Fruit fly (Drosophila melanogaster) whole organism: Measurements from ENCODE around the gene CG43153.

Experiments used
- CG8478 ChIP-seq: fragments of >200 bp; optimal IDR thresholded peaks from 2 replicates; lab custom pipeline; 2018; ENCODE audit warnings: inconsistent platforms
- Dll ChIP-seq: fragments of >200 bp; optimal IDR thresholded peaks from 2 replicates; lab custom pipeline; 2017
- EcR ChIP-seq, 2 experiments: fragments of >200 bp; optimal IDR thresholded peaks; 2 replicates each; lab custom pipeline; 2017; ENCODE audit warnings: missing biosample characterization in 2 of 2, missing genetic modification characterization in 2 of 2, missing genetic modification reagents in 2 of 2
- psq ChIP-seq: fragments of >200 bp; optimal IDR thresholded peaks from 2 replicates; lab custom pipeline; 2017
- usp ChIP-seq: fragments of >200 bp; optimal IDR thresholded peaks from 2 replicates; lab custom pipeline; 2017; ENCODE audit warnings: missing biosample characterization, missing genetic modification characterization, mixed read lengths

DNA sequence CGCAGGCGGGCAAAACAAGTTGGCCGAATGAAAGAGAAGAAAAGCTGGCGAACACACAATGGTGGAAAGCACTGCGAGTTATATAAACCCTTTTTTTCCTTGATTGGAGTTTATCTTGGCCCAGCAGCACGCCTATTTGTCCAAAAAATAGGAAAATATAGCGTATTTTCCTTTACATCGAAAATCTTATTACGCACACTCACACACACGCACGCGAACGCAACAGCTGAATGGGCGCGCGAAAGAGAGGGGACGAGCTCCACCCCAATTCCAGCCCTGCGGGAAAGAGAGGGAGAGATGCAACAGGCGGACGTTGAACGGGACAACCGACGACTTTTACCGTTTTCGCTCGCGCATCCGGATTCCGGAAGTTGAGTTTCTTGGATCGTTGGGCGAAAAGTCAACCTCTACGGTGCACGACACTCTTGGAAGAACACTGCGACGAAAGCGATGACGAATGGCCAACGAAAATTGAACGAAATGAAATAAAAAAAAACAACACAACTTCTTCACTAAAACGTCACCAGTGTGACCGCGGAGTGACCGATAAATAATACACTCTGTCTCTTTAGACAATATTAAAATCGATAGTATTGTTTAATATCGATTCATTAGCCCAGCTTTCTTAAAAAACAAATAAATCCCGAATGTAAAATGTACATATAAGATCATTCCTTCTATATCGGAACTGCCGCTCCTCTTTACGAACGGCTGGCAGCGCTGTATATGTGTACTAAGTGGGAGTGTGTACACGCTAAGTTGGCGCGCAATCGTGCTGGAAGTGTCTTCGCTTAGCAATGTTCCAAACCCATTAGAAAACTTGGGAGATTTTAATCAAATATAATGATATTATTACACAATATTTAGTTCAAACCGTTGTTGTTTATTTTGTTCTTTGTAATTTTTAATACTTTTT lies 5.8 kb downstream of the CG43153 start, which contains the start of the genes Dlg5 and CG4970:
- TF ChIP-seq psq (lab: Kevin White, UChicago): no peak
- no peak for TF ChIP-seq usp (GFP tag; lab: Kevin White, UChicago)
- peak; percentile 87 for TF ChIP-seq CG8478 (lab: Kevin White, UChicago)
- TF ChIP-seq EcR (GFP tag; optimal IDR thresholded peaks at IDR 0.05; lab: Kevin White, UChicago): no peak
- TF ChIP-seq Dll (lab: Kevin White, UChicago): no peak
